Fruit fly (Drosophila melanogaster) whole organism, wandering third instar larva: Measurements from ENCODE around the gene Gs2.

Experiments used
- HLH106 ChIP-seq: fragments of 200-800 bp; optimal IDR thresholded peaks from 3 replicates; lab custom pipeline; 2019; ENCODE audit warnings: missing biosample characterization, mild to moderate bottlenecking, missing genetic modification characterization, moderate library complexity
- Hnf4 ChIP-seq: fragments of 200-800 bp; sonication (Bioruptor generic); optimal IDR thresholded peaks from 2 replicates; lab custom pipeline; 2016; ENCODE audit warnings: missing biosample characterization, mild to moderate bottlenecking, missing genetic modification characterization
- Jra ChIP-seq: sonication (Bioruptor generic); optimal IDR thresholded peaks from 2 replicates; lab custom pipeline; 2016; ENCODE audit warnings: missing biosample characterization, missing genetic modification characterization
- N ChIP-seq: fragments of >200 bp; optimal IDR thresholded peaks from 2 replicates; lab custom pipeline; 2018; ENCODE audit warnings: missing biosample characterization, missing external identifiers, missing genetic modification characterization
- br ChIP-seq: fragments of 200-800 bp; sonication (Bioruptor generic); optimal IDR thresholded peaks from 2 replicates; lab custom pipeline; 2016; ENCODE audit warnings: missing biosample characterization, missing genetic modification characterization
- foxo ChIP-seq, 2 experiments: fragments of 200-800 bp; sonication (Bioruptor generic); optimal IDR thresholded peaks; 2 replicates in 1 of 2; 3 replicates in 1 of 2; lab custom pipeline; 2016 to 2017; ENCODE audit warnings: missing biosample characterization in 2 of 2, missing genetic modification characterization in 2 of 2

- no peak for TF ChIP-seq Jra (GFP tag; lab: Kevin White, UChicago)
- TF ChIP-seq HLH106 (tag; lab: Kevin White, UChicago): no peak
- no peak for TF ChIP-seq foxo (GFP tag; optimal IDR thresholded peaks at IDR 0.05; lab: Kevin White, UChicago)
- no peak for TF ChIP-seq br (GFP tag; lab: Kevin White, UChicago)
- TF ChIP-seq N (GFP tag; lab: Kevin White, UChicago): no peak
- no peak for TF ChIP-seq Hnf4
Observed at dm6 chrX:11466757-11467156, 44.1 kb downstream of the Gs2 start.
